Worm (Caenorhabditis elegans): ENCODE data around the gene F41C3.8.

The F41C3.8 gene

ce11 chrII:4727769-4728168 lies 11.9 kb downstream of the F41C3.8 start, which contains the start of gene ttr-41:
ttr-41 (minus strand) TSS chrII:4727869.
- no peak for TF ChIP-seq ham-2 (GFP tag; optimal IDR thresholded peaks at IDR 0.05)

- TF ChIP-seq lin-13 (tag; optimal IDR thresholded peaks at IDR 0.05) (no peak), flh-1 (GFP tag; optimal IDR thresholded peaks at IDR 0.05) (no peak), M03D4.4 (tag; optimal IDR thresholded peaks at IDR 0.05) (no peak), mls-2 (tag; optimal IDR thresholded peaks at IDR 0.05) (no peak), sem-2 (GFP tag; optimal IDR thresholded peaks at IDR 0.05) (no peak), cnd-1 (tag; optimal IDR thresholded peaks at IDR 0.05) (no peak), tbx-8 (GFP tag; optimal IDR thresholded peaks at IDR 0.05) (no peak), nhr-2 (tag; optimal IDR thresholded peaks at IDR 0.05) (no peak), unc-62 (GFP tag; optimal IDR thresholded peaks at IDR 0.05) (no peak), unc-120 (tag; optimal IDR thresholded peaks at IDR 0.05; ENCODE audit: poor library complexity, severe bottlenecking) (no peak), ces-1 (GFP tag; optimal IDR thresholded peaks at IDR 0.05) (no peak), nhr-237 (tag; optimal IDR thresholded peaks at IDR 0.05) (no peak), sptf-1 (tag; optimal IDR thresholded peaks at IDR 0.05) (no peak), pha-4 (tag; optimal IDR thresholded peaks at IDR 0.05) (no peak), nhr-28 (tag; optimal IDR thresholded peaks at IDR 0.05) (no peak), unc-39 (tag; optimal IDR thresholded peaks at IDR 0.05) (no peak), ceh-43 (GFP tag; optimal IDR thresholded peaks at IDR 0.05) (no peak)
These were observed 12.8 kb downstream of the F41C3.8 start for ce11 chrII:4728687-4729086.

- no peak for TF ChIP-seq tbx-8 (GFP tag; optimal IDR thresholded peaks at IDR 0.05)
- no peak for TF ChIP-seq pha-4 (tag; optimal IDR thresholded peaks at IDR 0.05)
- TF ChIP-seq nhr-12 (tag; optimal IDR thresholded peaks at IDR 0.05), result no peak
- TF ChIP-seq ham-2 (GFP tag; optimal IDR thresholded peaks at IDR 0.05), result no peak
- no peak for TF ChIP-seq nhr-76 (tag; optimal IDR thresholded peaks at IDR 0.05)
- no peak for TF ChIP-seq ceh-43 (GFP tag; optimal IDR thresholded peaks at IDR 0.05)
- TF ChIP-seq elt-1 (tag; optimal IDR thresholded peaks at IDR 0.05; ENCODE audit: borderline replicate concordance, insufficient read depth), result no peak
- TF ChIP-seq zip-8 (tag; optimal IDR thresholded peaks at IDR 0.05), result no peak
- no peak for TF ChIP-seq ztf-11 (tag; optimal IDR thresholded peaks at IDR 0.05)
These were observed 13.9 kb downstream of the F41C3.8 start, which contains the start of gene F41C3.7 for ce11 chrII:4729733-4730132. F41C3.7 (plus strand) TSS chrII:4730033.

ce11 chrII:4733848-4734247 lies 18.0 kb downstream of the F41C3.8 start, which contains the start of gene F41C3.11:
F41C3.11 (minus strand) TSS chrII:4733948.
- TF ChIP-seq mep-1 (tag; optimal IDR thresholded peaks at IDR 0.05) (no peak), nhr-28 (tag; optimal IDR thresholded peaks at IDR 0.05) (no peak), snpc-4 (tag; optimal IDR thresholded peaks at IDR 0.05) (no peak), sptf-1 (tag; optimal IDR thresholded peaks at IDR 0.05) (no peak), pha-4 (tag; optimal IDR thresholded peaks at IDR 0.05) (no peak), ceh-39 (tag; optimal IDR thresholded peaks at IDR 0.05) (no peak), cnd-1 (tag; optimal IDR thresholded peaks at IDR 0.05) (no peak), tbx-8 (GFP tag; optimal IDR thresholded peaks at IDR 0.05) (no peak), mls-2 (tag; optimal IDR thresholded peaks at IDR 0.05) (no peak), lin-32 (GFP tag; optimal IDR thresholded peaks at IDR 0.05) (no peak), ceh-83 (GFP tag; optimal IDR thresholded peaks at IDR 0.05) (no peak), flh-1 (GFP tag; optimal IDR thresholded peaks at IDR 0.05) (no peak), nhr-12 (tag; optimal IDR thresholded peaks at IDR 0.05) (no peak)

- TF ChIP-seq blmp-1 (tag; optimal IDR thresholded peaks at IDR 0.05) (peak; percentile 84), ceh-39 (tag; optimal IDR thresholded peaks at IDR 0.05) (no peak)
These were observed 18.6 kb downstream of the F41C3.8 start for ce11 chrII:4734477-4734876.

- peak; percentile 12 for TF ChIP-seq mab-5 (tag; optimal IDR thresholded peaks at IDR 0.05)
- TF ChIP-seq mls-2 (tag; optimal IDR thresholded peaks at IDR 0.05), result no peak
- peak; percentile 2 for TF ChIP-seq unc-62 (GFP tag; optimal IDR thresholded peaks at IDR 0.05)
These were observed 20.7 kb downstream of the F41C3.8 start for ce11 chrII:4736585-4736984.

All from whole organism, mixed stage, embryonic.